Worm (Caenorhabditis elegans): ENCODE data around the gene srg-2.
A peak's percentile ranks its signal among the peaks of the same experiment; 100 is the strongest.

srg-2 gene

ce11 chrIII:6260115-6260514 is at the start of gene srg-2:
Gene srg-2, minus strand, starts transcription at chrIII:6260215.
- TF ChIP-seq fax-1 (tag; optimal IDR thresholded peaks at IDR 0.05), result no peak
- TF ChIP-seq odd-2 (tag; optimal IDR thresholded peaks at IDR 0.05), result no peak
- TF ChIP-seq rnt-1 (tag; optimal IDR thresholded peaks at IDR 0.05), result no peak
- TF ChIP-seq ceh-45 (GFP tag; IDR thresholded peaks at IDR 0.05), result no peak
- TF ChIP-seq dve-1 (tag; optimal IDR thresholded peaks at IDR 0.05), result no peak
- TF ChIP-seq fkh-10 (GFP tag; optimal IDR thresholded peaks at IDR 0.05), result no peak
- TF ChIP-seq C38D4.7 (GFP tag; optimal IDR thresholded peaks at IDR 0.05), result no peak
- no peak for TF ChIP-seq unc-55 (GFP tag; optimal IDR thresholded peaks at IDR 0.05)
- no peak for TF ChIP-seq lim-6 (tag; optimal IDR thresholded peaks at IDR 0.05)
- no peak for TF ChIP-seq nfya-1 (tag; optimal IDR thresholded peaks at IDR 0.05)
- no peak for TF ChIP-seq ceh-48 (tag; optimal IDR thresholded peaks at IDR 0.05)
- no peak for TF ChIP-seq elt-4 (tag; optimal IDR thresholded peaks at IDR 0.05)
- no peak for TF ChIP-seq pat-9 (tag; optimal IDR thresholded peaks at IDR 0.05)
- no peak for TF ChIP-seq pha-4 (tag; optimal IDR thresholded peaks at IDR 0.05)
- no peak for TF ChIP-seq hlh-13 (GFP tag; optimal IDR thresholded peaks at IDR 0.05)
- TF ChIP-seq dmd-4 (tag; optimal IDR thresholded peaks at IDR 0.05; ENCODE audit: borderline replicate concordance), result no peak

ce11 chrIII:6309066-6309465 is 49.1 kb upstream of the srg-2 start, which contains the start of gene gar-2:
Gene gar-2, plus strand, starts transcription at chrIII:6309366.
- no peak for TF ChIP-seq pros-1 (tag; optimal IDR thresholded peaks at IDR 0.05)
- TF ChIP-seq fkh-10 (GFP tag; optimal IDR thresholded peaks at IDR 0.05), result no peak
- TF ChIP-seq ceh-45 (GFP tag; IDR thresholded peaks at IDR 0.05), result no peak
- no peak for TF ChIP-seq sox-2 (GFP tag; IDR thresholded peaks at IDR 0.05)
- TF ChIP-seq T23F11.4 (GFP tag; optimal IDR thresholded peaks at IDR 0.05), result no peak
- no peak for TF ChIP-seq ceh-19 (GFP tag; optimal IDR thresholded peaks at IDR 0.05)
- TF ChIP-seq tbx-7 (tag; optimal IDR thresholded peaks at IDR 0.05), result no peak
- no peak for TF ChIP-seq hlh-13 (GFP tag; optimal IDR thresholded peaks at IDR 0.05)
- TF ChIP-seq ztf-16 (tag; optimal IDR thresholded peaks at IDR 0.05), result no peak

ce11 chrIII:6307832-6308231 is 47.8 kb upstream of the srg-2 start:
- no peak for TF ChIP-seq C08G9.2 (tag; optimal IDR thresholded peaks at IDR 0.05)
- TF ChIP-seq F13H6.1 (tag; optimal IDR thresholded peaks at IDR 0.05), result no peak
- no peak for TF ChIP-seq ceh-2 (tag; optimal IDR thresholded peaks at IDR 0.05)
- TF ChIP-seq unc-42 (tag; optimal IDR thresholded peaks at IDR 0.05), result peak; percentile 56
- TF ChIP-seq K09A11.1 (tag; optimal IDR thresholded peaks at IDR 0.05; ENCODE audit: insufficient read depth), result no peak

DNA sequence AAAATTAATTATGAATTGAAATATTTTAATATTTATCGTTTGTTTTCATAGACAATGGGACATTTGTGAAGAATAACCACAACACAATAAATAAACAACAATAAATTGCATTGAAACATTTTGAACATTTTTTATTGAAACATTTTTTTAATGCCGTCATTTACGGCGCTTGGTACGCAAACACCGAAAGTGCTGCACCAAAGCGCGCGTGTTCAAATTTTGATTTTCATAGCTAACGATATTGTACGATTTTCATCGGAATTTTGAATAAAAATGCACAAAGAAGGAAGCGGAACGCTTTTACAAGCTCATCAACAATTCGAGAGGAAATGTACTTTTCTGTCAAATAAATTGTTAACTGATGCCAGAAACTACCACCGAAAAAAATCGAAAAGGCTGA is 43.8 kb upstream of the srg-2 start:
- TF ChIP-seq che-1 (tag; optimal IDR thresholded peaks at IDR 0.05), result no peak
- TF ChIP-seq hlh-6 (tag; optimal IDR thresholded peaks at IDR 0.05), result no peak
- TF ChIP-seq nfya-1 (tag; optimal IDR thresholded peaks at IDR 0.05), result no peak
- no peak for TF ChIP-seq fax-1 (tag; optimal IDR thresholded peaks at IDR 0.05)
- TF ChIP-seq ceh-30 (tag; optimal IDR thresholded peaks at IDR 0.05), result no peak
- no peak for TF ChIP-seq syd-9 (tag; optimal IDR thresholded peaks at IDR 0.05)

DNA sequence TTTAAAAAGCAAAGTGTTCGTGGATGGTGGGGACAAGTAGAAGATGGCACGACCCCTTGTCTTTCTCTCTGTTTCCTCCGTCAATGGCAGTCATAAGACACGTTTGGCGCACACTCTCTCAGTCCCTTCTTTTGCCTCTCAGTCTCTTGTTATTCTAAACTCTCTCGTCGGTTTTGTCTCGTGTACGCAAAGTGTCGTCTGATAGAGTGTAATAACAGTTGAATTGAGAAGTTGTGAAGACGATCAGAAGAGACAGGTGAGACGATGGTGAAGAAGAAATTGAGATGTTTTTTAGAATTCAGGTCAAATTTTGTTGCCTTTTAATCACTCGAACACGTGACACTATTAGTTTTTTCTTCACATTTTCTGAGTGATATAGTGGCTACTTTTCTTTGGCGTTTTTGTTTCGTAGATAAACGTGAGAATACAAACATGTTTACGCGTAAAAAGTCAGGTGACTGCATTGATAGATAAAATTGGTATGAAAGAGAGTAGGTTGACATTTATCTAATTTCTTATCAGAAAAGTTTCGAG is 43.2 kb upstream of the srg-2 start, which contains the start of gene F47D12.9:
Gene F47D12.9, minus strand, starts transcription at position 267 of the 534 bp plus-strand sequence.
- TF ChIP-seq ceh-48 (tag; optimal IDR thresholded peaks at IDR 0.05) (no peak), unc-86 (tag; optimal IDR thresholded peaks at IDR 0.05) (no peak), hlh-13 (GFP tag; optimal IDR thresholded peaks at IDR 0.05) (no peak), nfya-1 (tag; optimal IDR thresholded peaks at IDR 0.05) (peak; percentile 51), K02D7.2 (tag; optimal IDR thresholded peaks at IDR 0.05) (no peak), ceh-45 (GFP tag; IDR thresholded peaks at IDR 0.05) (no peak), unc-42 (tag; optimal IDR thresholded peaks at IDR 0.05) (no peak), ceh-30 (tag; optimal IDR thresholded peaks at IDR 0.05) (no peak), sox-4 (tag; optimal IDR thresholded peaks at IDR 0.05) (no peak), npax-4 (tag; optimal IDR thresholded peaks at IDR 0.05) (no peak), ceh-2 (tag; optimal IDR thresholded peaks at IDR 0.05) (no peak), Y22D7AL.16 (tag; optimal IDR thresholded peaks at IDR 0.05) (no peak), ztf-16 (tag; optimal IDR thresholded peaks at IDR 0.05) (no peak), ceh-18 (tag; optimal IDR thresholded peaks at IDR 0.05) (peak; percentile 46), ceh-19 (GFP tag; optimal IDR thresholded peaks at IDR 0.05) (no peak), sdc-2 (tag; optimal IDR thresholded peaks at IDR 0.05) (no peak), hlh-30 (tag; optimal IDR thresholded peaks at IDR 0.05; ENCODE audit: insufficient read depth) (peak; percentile 97), ceh-9 (tag; optimal IDR thresholded peaks at IDR 0.05) (no peak), ahr-1 (tag; optimal IDR thresholded peaks at IDR 0.05) (no peak), hlh-6 (tag; optimal IDR thresholded peaks at IDR 0.05) (no peak), ceh-31 (tag; optimal IDR thresholded peaks at IDR 0.05) (peak; percentile 58), elt-2 (tag; optimal IDR thresholded peaks at IDR 0.05) (peak; percentile 81), che-1 (tag; optimal IDR thresholded peaks at IDR 0.05) (no peak), ref-2 (tag; optimal IDR thresholded peaks at IDR 0.05) (no peak)
